Worm (Caenorhabditis elegans) whole organism, mixed stage, embryonic: ENCODE data around the gene lron-12.
A peak's percentile ranks its signal among the peaks of the same experiment; 100 is the strongest.

Experiments
- M03D4.4 ChIP-seq: sonication (generic microtip); optimal IDR thresholded peaks from 2 replicates; lab custom pipeline; 2017; ENCODE audit warnings: mild to moderate bottlenecking, missing genetic modification characterization, missing compliant biosample characterization
- blmp-1 ChIP-seq: fragments of 150-350 bp; optimal IDR thresholded peaks from 2 replicates; lab custom pipeline; 2014; ENCODE audit warnings: missing biosample characterization, missing genetic modification characterization
- lsy-2 ChIP-seq: fragments of 150-350 bp; optimal IDR thresholded peaks from 2 replicates; lab custom pipeline; 2014; ENCODE audit warnings: missing biosample characterization, missing genetic modification characterization
- mab-5 ChIP-seq: fragments of 150-350 bp; optimal IDR thresholded peaks from 2 replicates; lab custom pipeline; 2014; ENCODE audit warnings: missing biosample characterization, missing genetic modification characterization
- nhr-12 ChIP-seq: fragments of 150-350 bp; optimal IDR thresholded peaks from 2 replicates; lab custom pipeline; 2014; ENCODE audit warnings: missing biosample characterization, missing genetic modification characterization
- nhr-28 ChIP-seq: fragments of 150-350 bp; optimal IDR thresholded peaks from 2 replicates; lab custom pipeline; 2014; ENCODE audit warnings: missing biosample characterization, missing genetic modification characterization
- pha-4 ChIP-seq: fragments of 150-350 bp; optimal IDR thresholded peaks from 2 replicates; lab custom pipeline; 2018; ENCODE audit warnings: missing biosample characterization, missing genetic modification reagents, missing genetic modification characterization
- unc-62 ChIP-seq: fragments of 150-350 bp; optimal IDR thresholded peaks from 2 replicates; lab custom pipeline; 2014; ENCODE audit warnings: missing biosample characterization, missing genetic modification reagents, missing genetic modification characterization

- no peak for TF ChIP-seq M03D4.4 (tag; lab: Kevin White, UChicago)
- TF ChIP-seq blmp-1: no peak
- no peak for TF ChIP-seq nhr-28 (tag; lab: Kevin White, UChicago)
- no peak for TF ChIP-seq pha-4
- no peak for TF ChIP-seq unc-62 (GFP tag; lab: Kevin White, UChicago)
- no peak for TF ChIP-seq nhr-12
- peak; percentile 89 for TF ChIP-seq lsy-2 (tag; lab: Kevin White, UChicago)
- TF ChIP-seq mab-5 (tag; lab: Kevin White, UChicago): no peak
Measured at ce11 chrIII:12084749-12085307, 33.5 kb downstream of the lron-12 start.
